Worm (Caenorhabditis elegans) whole organism, L4 larva: ENCODE data around the gene ada-2.

Source experiments
- F26F4.8 ChIP-seq: fragments of 200-800 bp; sonication (Bioruptor generic); conservative IDR thresholded peaks from 2 replicates; pipeline ENCODE4 v1.3.6; 2022; ENCODE audit warnings: missing genetic modification characterization, missing compliant biosample characterization
- ceh-44 ChIP-seq: fragments of 200-800 bp; sonication (Bioruptor generic); IDR thresholded peaks from 2 replicates; pipeline ENCODE4 v1.3.6; 2022; ENCODE audit warnings: missing genetic modification reagents, missing genetic modification characterization, missing compliant biosample characterization
- hlh-30 ChIP-seq: sonication (generic microtip); optimal IDR thresholded peaks from 2 replicates; lab custom pipeline; 2017; ENCODE audit warnings: antibody characterized with exemption, mild to moderate bottlenecking, missing genetic modification characterization, missing compliant biosample characterization; ENCODE audit not compliant: insufficient read depth
- snpc-1.2 ChIP-seq: fragments of 200-800 bp; sonication (Bioruptor generic); IDR thresholded peaks from 2 replicates; pipeline ENCODE4 v1.3.6; 2022; ENCODE audit warnings: missing genetic modification reagents, missing genetic modification characterization, missing compliant biosample characterization
- spr-1 ChIP-seq: sonication (generic microtip); optimal IDR thresholded peaks from 2 replicates; lab custom pipeline; 2016; ENCODE audit warnings: mild to moderate bottlenecking, missing genetic modification characterization, missing compliant biosample characterization
- unc-39 ChIP-seq: sonication (generic microtip); optimal IDR thresholded peaks from 2 replicates; lab custom pipeline; 2017; ENCODE audit warnings: missing biosample characterization, missing genetic modification characterization
- unc-62 ChIP-seq, 3 experiments: fragments of 150-350 bp in 1 of 3; sonication (generic microtip); optimal IDR thresholded peaks in 2 of 3; peaks in 1 of 3; 1 replicate in 1 of 3; 2 replicates in 2 of 3; lab custom pipeline; 2014 to 2017; ENCODE audit warnings: missing biosample characterization in 3 of 3, missing genetic modification characterization in 3 of 3, missing genetic modification reagents in 3 of 3, missing genotype in 1 of 3

DNA sequence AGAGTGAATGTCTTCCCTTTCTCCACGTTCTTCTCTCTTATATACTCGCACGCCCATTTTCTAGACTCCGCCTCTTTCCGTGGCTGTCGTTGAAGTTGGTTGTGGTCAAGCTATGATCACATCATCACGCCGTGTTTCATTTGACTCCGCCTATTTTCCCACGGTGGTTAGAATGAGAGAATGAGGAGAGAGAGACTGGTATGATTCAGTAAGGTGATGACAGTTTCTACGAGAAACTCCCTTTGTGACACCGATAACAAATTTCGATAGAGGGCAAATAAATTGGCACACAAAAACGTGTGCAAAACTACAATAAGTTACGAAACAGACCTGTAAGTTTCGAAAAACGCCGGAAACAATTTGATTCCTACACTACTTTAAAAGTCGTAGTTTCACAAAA is 28.5 kb downstream of the ada-2 start:
- TF ChIP-seq snpc-1.2 (GFP tag; lab: Robert Waterston, UW) (no peak), hlh-30 (tag; lab: Kevin White, UChicago) (peak; percentile 46), F26F4.8 (GFP tag; lab: Robert Waterston, UW) (no peak), ceh-44 (GFP tag; lab: Robert Waterston, UW) (no peak), unc-39 (tag; lab: Kevin White, UChicago) (no peak), unc-62 (GFP tag; optimal IDR thresholded peaks at IDR 0.05 in 1 of 2; lab: Kevin White, UChicago) (peak in 1 of 2 experiments; percentile 59), unc-62 (tag; optimal IDR thresholded peaks at IDR 0.05; lab: Kevin White, UChicago) (no peak), spr-1 (tag; lab: Kevin White, UChicago) (no peak)
